In the genomic region with DNA sequence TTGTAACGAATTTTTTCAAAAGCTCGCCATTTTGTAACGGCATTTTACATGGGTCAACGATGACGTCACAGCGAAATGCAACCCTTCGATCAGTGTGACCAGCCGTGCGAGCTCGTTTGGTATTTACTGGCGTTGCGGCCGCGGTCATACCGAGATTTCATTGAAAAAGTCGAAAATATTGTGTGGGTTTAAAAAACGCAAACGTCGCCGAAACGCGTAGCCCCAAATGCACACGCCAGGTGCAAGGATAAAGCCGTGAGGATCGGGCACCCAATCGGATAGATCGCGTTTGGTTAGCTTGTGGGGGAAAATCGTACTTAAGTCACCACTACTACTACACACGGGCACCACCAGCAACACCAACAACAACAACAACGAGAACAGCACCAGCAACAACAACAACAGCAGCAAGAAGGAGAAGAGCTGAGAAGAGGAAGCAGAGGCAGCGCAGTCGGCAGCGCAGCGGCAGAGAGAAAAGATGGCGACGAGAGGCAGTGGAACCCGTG, we compare ENCODE assay signal across 5 fruit fly cellular contexts.
A peak's percentile ranks its signal among the peaks of the same experiment; 100 is the strongest.
TF ChIP-seq lines count a peak whose summit lies in the region.

TSS of gene Cbl (plus strand) at position 124 of the 506 bp plus-strand sequence.

- no peak for TF ChIP-seq CTCF in whole organism, embryonic (GFP tag; optimal IDR thresholded peaks at IDR 0.05; lab: Kevin White, UChicago)

TF ChIP-seq in whole organism, adult, 20 proteins besides CTCF, POLR2A, EP300 and RAD21:
- TF ChIP-seq Mnt (GFP tag; optimal IDR thresholded peaks at IDR 0.05; lab: Kevin White, UChicago) = peak; percentile 39
- TF ChIP-seq CG14711 (tag; optimal IDR thresholded peaks at IDR 0.05; lab: Kevin White, UChicago) = peak; percentile 18
- peak; percentile 11 for TF ChIP-seq CG7101 (tag; optimal IDR thresholded peaks at IDR 0.05; lab: Kevin White, UChicago)
- peak; percentile 47 for TF ChIP-seq tj (GFP tag; optimal IDR thresholded peaks at IDR 0.05; lab: Kevin White, UChicago)
- peak; percentile 47 for TF ChIP-seq bab1 (GFP tag; optimal IDR thresholded peaks at IDR 0.05; lab: Kevin White, UChicago)
- TF ChIP-seq kay (GFP tag; lab: Kevin White, UChicago; ENCODE audit: borderline replicate concordance) = no peak
- peak; percentile 73 for TF ChIP-seq cic (GFP tag; optimal IDR thresholded peaks at IDR 0.05; lab: Kevin White, UChicago)
- TF ChIP-seq pad (GFP tag; optimal IDR thresholded peaks at IDR 0.05; lab: Kevin White, UChicago) = peak; percentile 62
- TF ChIP-seq toe (GFP tag; optimal IDR thresholded peaks at IDR 0.05; lab: Kevin White, UChicago) = no peak
- TF ChIP-seq ovo (GFP tag; optimal IDR thresholded peaks at IDR 0.05; lab: Kevin White, UChicago) = peak; percentile 76

TF ChIP-seq in whole organism, embryonic, 481 proteins besides CTCF, POLR2A, EP300 and RAD21 (continues in another document):
- TF ChIP-seq insv (GFP tag; optimal IDR thresholded peaks at IDR 0.05; lab: Kevin White, UChicago) (peak in 1 of 2 experiments; percentile 23), gt (GFP tag; IDR thresholded peaks at IDR 0.05; lab: Robert Waterston, UW) (peak; percentile 41; the same call in 1 of the 2 replicates), CHES-1-like (GFP tag; optimal IDR thresholded peaks at IDR 0.05; lab: Kevin White, UChicago) (peak; percentile 25), Gug (GFP tag; IDR thresholded peaks at IDR 0.05; lab: Robert Waterston, UW) (no peak), row (GFP tag; IDR thresholded peaks at IDR 0.05; lab: Robert Waterston, UW) (peak; percentile 27; the same call in 1 of the 3 replicates), Myb (GFP tag; optimal IDR thresholded peaks at IDR 0.05; lab: Kevin White, UChicago) (peak; percentile 99), CG2889 (GFP tag; IDR thresholded peaks at IDR 0.05; lab: Robert Waterston, UW) (no peak), CG4282 (GFP tag; optimal IDR thresholded peaks at IDR 0.05; lab: Kevin White, UChicago) (no peak), CG1832 (GFP tag; optimal IDR thresholded peaks at IDR 0.05; lab: Kevin White, UChicago) (no peak), CG10366 (GFP tag; IDR thresholded peaks at IDR 0.05; lab: Robert Waterston, UW) (no peak), stc (GFP tag; IDR thresholded peaks at IDR 0.05; lab: Robert Waterston, UW) (no peak), en (GFP tag; optimal IDR thresholded peaks at IDR 0.05; lab: Kevin White, UChicago) (no peak), CG5953 (GFP tag; IDR thresholded peaks at IDR 0.05; lab: Robert Waterston, UW) (no peak), HHEX (GFP tag; optimal IDR thresholded peaks at IDR 0.05; lab: Kevin White, UChicago) (peak; percentile 3), TFAM (GFP tag; optimal IDR thresholded peaks at IDR 0.05; lab: Kevin White, UChicago) (no peak), CG7987 (GFP tag; optimal IDR thresholded peaks at IDR 0.05; lab: Kevin White, UChicago) (peak; percentile 68), CG14667 (GFP tag; IDR thresholded peaks at IDR 0.05; lab: Robert Waterston, UW) (no peak), CG12299 (tag; optimal IDR thresholded peaks at IDR 0.05; lab: Kevin White, UChicago) (peak; percentile 29), sens (GFP tag; lab: Kevin White, UChicago) (peak; percentile 67)

TF ChIP-seq in whole organism, prepupa, 60 proteins besides CTCF, POLR2A, EP300 and RAD21:
- no peak for TF ChIP-seq Hr38 (GFP tag; optimal IDR thresholded peaks at IDR 0.05; lab: Kevin White, UChicago)
- TF ChIP-seq esn (GFP tag; optimal IDR thresholded peaks at IDR 0.05; lab: Kevin White, UChicago) = peak; percentile 17
- TF ChIP-seq CG6854 (GFP tag; optimal IDR thresholded peaks at IDR 0.05; lab: Kevin White, UChicago) = peak; percentile 60
- no peak for TF ChIP-seq ss (GFP tag; optimal IDR thresholded peaks at IDR 0.05; lab: Kevin White, UChicago)
- peak; percentile 66 for TF ChIP-seq Eip78C (GFP tag; lab: Kevin White, UChicago)
- TF ChIP-seq Sox14 (GFP tag; optimal IDR thresholded peaks at IDR 0.05; lab: Kevin White, UChicago) = peak; percentile 22
- peak; percentile 24 for TF ChIP-seq CG3032 (tag; optimal IDR thresholded peaks at IDR 0.05; lab: Kevin White, UChicago)
- no peak for TF ChIP-seq Met (GFP tag; optimal IDR thresholded peaks at IDR 0.05; lab: Kevin White, UChicago)

TF ChIP-seq in whole organism, pupa, 21 proteins besides CTCF, POLR2A, EP300 and RAD21:
- TF ChIP-seq CG8301 (tag; optimal IDR thresholded peaks at IDR 0.05; lab: Kevin White, UChicago) (no peak), gl (tag; optimal IDR thresholded peaks at IDR 0.05; lab: Kevin White, UChicago) (no peak), CG34367 (tag; optimal IDR thresholded peaks at IDR 0.05; lab: Kevin White, UChicago) (no peak), CG12605 (GFP tag; IDR thresholded peaks at IDR 0.05; lab: Robert Waterston, UW) (no peak), EcR (GFP tag; optimal IDR thresholded peaks at IDR 0.05; lab: Kevin White, UChicago) (peak; percentile 21), D1 (tag; optimal IDR thresholded peaks at IDR 0.05; lab: Kevin White, UChicago) (peak; percentile 27)

TF ChIP-seq in whole organism, wandering third instar larva, 38 proteins besides CTCF, POLR2A, EP300 and RAD21:
- TF ChIP-seq fru (GFP tag; optimal IDR thresholded peaks at IDR 0.05; lab: Kevin White, UChicago) = no peak
- no peak for TF ChIP-seq rgr (GFP tag; optimal IDR thresholded peaks at IDR 0.05; lab: Kevin White, UChicago)
- peak; percentile 36 for TF ChIP-seq Vsx2 (GFP tag; optimal IDR thresholded peaks at IDR 0.05; lab: Kevin White, UChicago; ENCODE audit: partially characterized antibody)
- TF ChIP-seq h (GFP tag; optimal IDR thresholded peaks at IDR 0.05; lab: Kevin White, UChicago) = peak; percentile 18
- no peak for TF ChIP-seq Myc (optimal IDR thresholded peaks at IDR 0.05; lab: Kevin White, UChicago)
- no peak for TF ChIP-seq usp (GFP tag; optimal IDR thresholded peaks at IDR 0.05; lab: Kevin White, UChicago)
- peak; percentile 8 for TF ChIP-seq Dif (GFP tag; optimal IDR thresholded peaks at IDR 0.05; lab: Kevin White, UChicago; ENCODE audit: partially characterized antibody)
- no peak for TF ChIP-seq Rel (GFP tag; optimal IDR thresholded peaks at IDR 0.05; lab: Kevin White, UChicago)
- peak; percentile 12 for TF ChIP-seq Rel (tag; optimal IDR thresholded peaks at IDR 0.05; lab: Kevin White, UChicago)
